Worm (Caenorhabditis elegans) whole organism, L3 larva: ENCODE data around the gene acr-20.

Source experiments
- elt-2 ChIP-seq: sonication (generic microtip); optimal IDR thresholded peaks from 2 replicates; lab custom pipeline; 2016; ENCODE audit warnings: missing genetic modification reagents, mild to moderate bottlenecking, missing genetic modification characterization, missing compliant biosample characterization
- eor-1 ChIP-seq, 2 experiments: fragments of 150-350 bp; optimal IDR thresholded peaks; 2 replicates each; lab custom pipeline; 2014 to 2018; ENCODE audit warnings: missing biosample characterization in 2 of 2, missing genetic modification characterization in 2 of 2
- nhr-237 ChIP-seq: fragments of 150-350 bp; optimal IDR thresholded peaks from 2 replicates; lab custom pipeline; 2014; ENCODE audit warnings: missing biosample characterization, missing genetic modification characterization

DNA sequence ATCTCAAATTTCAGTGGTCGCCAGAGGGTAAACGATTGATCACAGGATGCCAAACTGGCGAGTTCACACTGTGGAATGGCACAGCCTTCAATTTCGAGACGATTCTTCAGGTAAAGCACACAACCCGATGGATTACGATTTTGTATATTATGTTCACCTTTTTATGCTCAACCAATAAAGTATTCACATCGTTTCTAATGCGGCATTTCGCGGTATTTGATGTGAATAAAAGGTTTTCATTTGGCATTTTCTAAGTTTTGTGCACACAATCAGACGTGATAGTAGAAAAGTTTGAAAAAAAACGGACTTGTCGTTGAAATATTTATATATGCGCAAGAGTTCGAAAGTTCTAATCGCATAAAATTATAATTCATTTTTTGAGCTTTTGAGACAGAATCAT is 18.7 kb downstream of the acr-20 start:
- no peak for TF ChIP-seq elt-2
- TF ChIP-seq nhr-237 (tag; lab: Kevin White, UChicago), result no peak
- no peak for TF ChIP-seq eor-1 (tag; optimal IDR thresholded peaks at IDR 0.05; lab: Kevin White, UChicago)
